Worm (Caenorhabditis elegans) whole organism, L2 larva: ENCODE data around the gene F07E5.12.

Experiments used
- C34F6.9 ChIP-seq: fragments of 150-350 bp; optimal IDR thresholded peaks from 2 replicates; lab custom pipeline; 2014; ENCODE audit warnings: missing biosample characterization, missing genetic modification characterization
- Y55F3AM.14 ChIP-seq: fragments of 200-800 bp; sonication (Bioruptor generic); optimal IDR thresholded peaks from 2 replicates; lab custom pipeline; 2018; ENCODE audit warnings: mild to moderate bottlenecking, missing genetic modification characterization, missing compliant biosample characterization
- ZK546.5 ChIP-seq: sonication (generic microtip); optimal IDR thresholded peaks from 2 replicates; lab custom pipeline; 2017; ENCODE audit warnings: missing biosample characterization, missing genetic modification characterization
- alr-1 ChIP-seq: fragments of 150-350 bp; optimal IDR thresholded peaks from 2 replicates; lab custom pipeline; 2014; ENCODE audit warnings: missing biosample characterization, missing genetic modification characterization
- aly-2 ChIP-seq: fragments of 150-350 bp; optimal IDR thresholded peaks from 2 replicates; lab custom pipeline; 2014; ENCODE audit warnings: missing biosample characterization, missing genetic modification characterization
- blmp-1 ChIP-seq: sonication (generic microtip); optimal IDR thresholded peaks from 2 replicates; lab custom pipeline; 2017; ENCODE audit warnings: missing genetic modification characterization, mild to moderate bottlenecking, missing compliant biosample characterization, antibody characterized with exemption, moderate library complexity; ENCODE audit not compliant: insufficient read depth
- ceh-82 ChIP-seq: fragments of 150-350 bp; optimal IDR thresholded peaks from 2 replicates; lab custom pipeline; 2014; ENCODE audit warnings: missing biosample characterization, missing genetic modification characterization
- crh-2 ChIP-seq: sonication (generic microtip); optimal IDR thresholded peaks from 2 replicates; lab custom pipeline; 2017; ENCODE audit warnings: missing biosample characterization, missing genetic modification characterization
- elt-1 ChIP-seq: fragments of 150-350 bp; optimal IDR thresholded peaks from 2 replicates; lab custom pipeline; 2014; ENCODE audit warnings: missing biosample characterization, missing genetic modification characterization
- elt-3 ChIP-seq: sonication (generic microtip); optimal IDR thresholded peaks from 2 replicates; lab custom pipeline; 2017; ENCODE audit warnings: missing biosample characterization, missing genetic modification characterization
- gmeb-1 ChIP-seq: fragments of 150-350 bp; optimal IDR thresholded peaks from 2 replicates; lab custom pipeline; 2014; ENCODE audit warnings: missing biosample characterization, missing genetic modification characterization
- lin-13 ChIP-seq: fragments of 150-350 bp; optimal IDR thresholded peaks from 2 replicates; lab custom pipeline; 2014; ENCODE audit warnings: missing biosample characterization, missing genetic modification reagents, missing genetic modification characterization
- lsy-2 ChIP-seq, 2 experiments: fragments of 150-350 bp in 1 of 2; sonication (generic microtip) in 1 of 2; optimal IDR thresholded peaks; 2 replicates each; lab custom pipeline; 2014 to 2017; ENCODE audit warnings: missing biosample characterization in 2 of 2, missing genetic modification characterization in 2 of 2
- mbf-1 ChIP-seq: sonication (generic microtip); optimal IDR thresholded peaks from 2 replicates; lab custom pipeline; 2017; ENCODE audit warnings: missing biosample characterization, missing genetic modification characterization
- mdl-1 ChIP-seq, 2 experiments: fragments of 150-350 bp in 1 of 2; sonication (generic microtip) in 1 of 2; optimal IDR thresholded peaks; 2 replicates each; lab custom pipeline; 2017; ENCODE audit warnings: missing biosample characterization in 2 of 2, missing genetic modification characterization in 2 of 2
- nhr-10 ChIP-seq: sonication (generic microtip); optimal IDR thresholded peaks from 2 replicates; lab custom pipeline; 2017; ENCODE audit warnings: missing biosample characterization, missing genetic modification characterization
- nhr-11 ChIP-seq: fragments of 150-350 bp; optimal IDR thresholded peaks from 2 replicates; lab custom pipeline; 2014; ENCODE audit warnings: missing biosample characterization, missing genetic modification characterization
- nhr-12 ChIP-seq: fragments of 150-350 bp; optimal IDR thresholded peaks from 2 replicates; lab custom pipeline; 2014; ENCODE audit warnings: missing biosample characterization, missing genetic modification characterization
- nhr-129 ChIP-seq: fragments of 150-350 bp; optimal IDR thresholded peaks from 2 replicates; lab custom pipeline; 2014; ENCODE audit warnings: missing biosample characterization, missing genetic modification characterization
- nhr-21 ChIP-seq: fragments of 150-350 bp; optimal IDR thresholded peaks from 2 replicates; lab custom pipeline; 2014; ENCODE audit warnings: missing biosample characterization, missing genetic modification characterization
- nhr-23 ChIP-seq: fragments of 150-350 bp; optimal IDR thresholded peaks from 2 replicates; lab custom pipeline; 2014; ENCODE audit warnings: missing biosample characterization, missing genetic modification reagents, missing genetic modification characterization
- nhr-237 ChIP-seq: fragments of 150-350 bp; optimal IDR thresholded peaks from 2 replicates; lab custom pipeline; 2014; ENCODE audit warnings: missing biosample characterization, missing genetic modification characterization
- nhr-25 ChIP-seq: fragments of 150-350 bp; sonication (generic microtip); optimal IDR thresholded peaks from 3 replicates; lab custom pipeline; 2014; ENCODE audit warnings: missing biosample characterization, missing genetic modification characterization
- nhr-77 ChIP-seq: fragments of 150-350 bp; optimal IDR thresholded peaks from 2 replicates; lab custom pipeline; 2014; ENCODE audit warnings: missing biosample characterization, missing genetic modification characterization
- peb-1 ChIP-seq: fragments of 150-350 bp; optimal IDR thresholded peaks from 2 replicates; lab custom pipeline; 2014; ENCODE audit warnings: missing biosample characterization, missing genetic modification characterization
- skn-1 ChIP-seq: sonication (generic microtip); optimal IDR thresholded peaks from 2 replicates; lab custom pipeline; 2017; ENCODE audit warnings: missing biosample characterization, missing genetic modification characterization
- sma-9 ChIP-seq, 2 experiments: fragments of 150-350 bp in 1 of 2; sonication (generic microtip) in 1 of 2; optimal IDR thresholded peaks; 2 replicates each; lab custom pipeline; 2014 to 2016; ENCODE audit warnings: missing genetic modification characterization in 2 of 2, mild to moderate bottlenecking in 1 of 2, missing biosample characterization in 1 of 2, missing compliant biosample characterization in 1 of 2, missing genetic modification reagents in 1 of 2, moderate library complexity in 1 of 2
- unc-39 ChIP-seq: fragments of 150-350 bp; optimal IDR thresholded peaks from 2 replicates; lab custom pipeline; 2014; ENCODE audit warnings: missing biosample characterization, missing genetic modification characterization
- unc-55 ChIP-seq: fragments of 150-350 bp; sonication (generic microtip); optimal IDR thresholded peaks from 3 replicates; lab custom pipeline; 2014; ENCODE audit warnings: missing biosample characterization, missing genetic modification reagents, missing genetic modification characterization
- unc-62 ChIP-seq: fragments of 150-350 bp; optimal IDR thresholded peaks from 2 replicates; lab custom pipeline; 2014; ENCODE audit warnings: missing biosample characterization, missing genetic modification reagents, missing genetic modification characterization
- zag-1 ChIP-seq: fragments of 150-350 bp; optimal IDR thresholded peaks from 2 replicates; lab custom pipeline; 2014; ENCODE audit warnings: missing biosample characterization, missing genetic modification characterization
- ztf-1 ChIP-seq: fragments of 200-800 bp; sonication (Bioruptor generic); conservative IDR thresholded peaks from 2 replicates; pipeline ENCODE4 v1.3.6; 2022; ENCODE audit warnings: missing genetic modification characterization, missing compliant biosample characterization
- ztf-11 ChIP-seq: sonication (generic microtip); optimal IDR thresholded peaks from 2 replicates; lab custom pipeline; 2017; ENCODE audit warnings: missing biosample characterization, missing genetic modification characterization

Gene F07E5.12

ce11 chrII:2064497-2064896 is 3.3 kb upstream of the F07E5.12 start, which contains the start of gene fbxb-6:
Gene fbxb-6, plus strand, starts transcription at chrII:2064797.
- TF ChIP-seq unc-39 (tag; lab: Kevin White, UChicago) (no peak), lsy-2 (tag; optimal IDR thresholded peaks at IDR 0.05; lab: Kevin White, UChicago) (no peak), nhr-237 (tag; lab: Kevin White, UChicago) (no peak), unc-62 (no peak), blmp-1 (no peak), Y55F3AM.14 (GFP tag; lab: Kevin White, UChicago) (no peak), nhr-21 (tag; lab: Kevin White, UChicago) (no peak), ZK546.5 (tag; lab: Kevin White, UChicago) (no peak), lin-13 (GFP tag; lab: Kevin White, UChicago) (no peak), elt-1 (no peak), zag-1 (tag; lab: Kevin White, UChicago) (no peak), C34F6.9 (tag; lab: Kevin White, UChicago) (no peak), ztf-11 (no peak), peb-1 (no peak), unc-55 (GFP tag; lab: Kevin White, UChicago) (no peak), nhr-11 (tag; lab: Kevin White, UChicago) (no peak), elt-3 (tag; lab: Kevin White, UChicago) (no peak), sma-9 (GFP tag; optimal IDR thresholded peaks at IDR 0.05; lab: Kevin White, UChicago) (no peak), sma-9 (tag; optimal IDR thresholded peaks at IDR 0.05; lab: Kevin White, UChicago) (no peak), nhr-77 (no peak)
- TF ChIP-seq, all 48 proteins: peak for 0

- TF ChIP-seq ceh-82 (no peak), nhr-129 (tag; lab: Kevin White, UChicago) (no peak), nhr-25 (tag; lab: Kevin White, UChicago) (no peak), skn-1 (tag; lab: Kevin White, UChicago) (no peak), nhr-21 (tag; lab: Kevin White, UChicago) (no peak), zag-1 (tag; lab: Kevin White, UChicago) (no peak), gmeb-1 (tag; lab: Kevin White, UChicago) (no peak), aly-2 (tag; lab: Kevin White, UChicago) (no peak)
- TF ChIP-seq, all 48 proteins: peak for 0
Measured at ce11 chrII:2071429-2071828, 3.7 kb downstream of the F07E5.12 start, which contains the start of gene F07E5.7. Gene F07E5.7, minus strand, starts transcription at chrII:2071529.

ce11 chrII:2075513-2075912 is 7.7 kb downstream of the F07E5.12 start, which contains the start of gene F07E5.8:
Gene F07E5.8, minus strand, starts transcription at chrII:2075613.
- TF ChIP-seq lsy-2 (tag; optimal IDR thresholded peaks at IDR 0.05; lab: Kevin White, UChicago) (no peak), nhr-237 (tag; lab: Kevin White, UChicago) (no peak)

ce11 chrII:2076467-2076866 is 8.7 kb downstream of the F07E5.12 start:
- TF ChIP-seq nhr-23 (tag; lab: Kevin White, UChicago) = no peak
- TF ChIP-seq gmeb-1 (tag; lab: Kevin White, UChicago) = no peak
- TF ChIP-seq nhr-11 (tag; lab: Kevin White, UChicago) = no peak
- TF ChIP-seq ztf-1 (GFP tag; lab: Robert Waterston, UW) = no peak
- TF ChIP-seq, all 48 proteins: peak for 0

ce11 chrII:2080425-2080824 is 12.7 kb downstream of the F07E5.12 start, which contains the start of gene F07E5.9:
Gene F07E5.9, minus strand, starts transcription at chrII:2080525.
- no peak for TF ChIP-seq alr-1 (tag; lab: Kevin White, UChicago)
- no peak for TF ChIP-seq sma-9 (GFP tag; optimal IDR thresholded peaks at IDR 0.05; lab: Kevin White, UChicago)
- TF ChIP-seq sma-9 (tag; optimal IDR thresholded peaks at IDR 0.05; lab: Kevin White, UChicago) = no peak
- TF ChIP-seq gmeb-1 (tag; lab: Kevin White, UChicago) = no peak
- no peak for TF ChIP-seq nhr-10 (tag; lab: Kevin White, UChicago)
- TF ChIP-seq nhr-129 (tag; lab: Kevin White, UChicago) = no peak
- TF ChIP-seq nhr-237 (tag; lab: Kevin White, UChicago) = no peak
- TF ChIP-seq nhr-23 (tag; lab: Kevin White, UChicago) = no peak
- no peak for TF ChIP-seq crh-2 (tag; lab: Kevin White, UChicago)
- no peak for TF ChIP-seq ztf-1 (GFP tag; lab: Robert Waterston, UW)
- TF ChIP-seq nhr-12 = no peak
- no peak for TF ChIP-seq elt-3 (tag; lab: Kevin White, UChicago)
- no peak for TF ChIP-seq ceh-82
- TF ChIP-seq lin-13 (GFP tag; lab: Kevin White, UChicago) = no peak
- no peak for TF ChIP-seq mbf-1 (tag; lab: Kevin White, UChicago)
- no peak for TF ChIP-seq Y55F3AM.14 (GFP tag; lab: Kevin White, UChicago)
- no peak for TF ChIP-seq nhr-77
- no peak for TF ChIP-seq mdl-1 (tag; optimal IDR thresholded peaks at IDR 0.05; lab: Kevin White, UChicago)
- TF ChIP-seq, all 48 proteins: peak for 0
